Fruit fly (Drosophila melanogaster): Measurements from ENCODE around the gene CG33654.

- TF ChIP-seq rgr (GFP tag; optimal IDR thresholded peaks at IDR 0.05), result peak; percentile 64
- TF ChIP-seq OdsH (GFP tag; optimal IDR thresholded peaks at IDR 0.05), result no peak
- peak; percentile 30 for TF ChIP-seq Mio (GFP tag; optimal IDR thresholded peaks at IDR 0.05)
- TF ChIP-seq GATAd (GFP tag; optimal IDR thresholded peaks at IDR 0.05), result no peak
Measured at dm6 chr3R:9630633-9631095, 47.6 kb upstream of the CG33654 start, which contains the start of gene Calr.

Data from whole organism, wandering third instar larva.